Fruit fly (Drosophila melanogaster) whole organism, embryonic: ENCODE data around the gene Ir64a.

Experiments used
- Atf-2 ChIP-seq: fragments of 200-800 bp; sonication (Bioruptor generic); optimal IDR thresholded peaks from 2 replicates; lab custom pipeline; 2016; ENCODE audit warnings: missing biosample characterization, missing genetic modification characterization
- CG10267 ChIP-seq: fragments of 200-800 bp; sonication (Bioruptor generic); optimal IDR thresholded peaks from 2 replicates; lab custom pipeline; 2018; ENCODE audit warnings: missing biosample characterization, mild to moderate bottlenecking, missing genetic modification characterization, moderate library complexity
- CG10366 ChIP-seq: fragments of 200-800 bp; sonication (Bioruptor generic); IDR thresholded peaks from 2 replicates; pipeline ENCODE4 v1.3.6; 2022; ENCODE audit warnings: missing biosample characterization, missing genetic modification characterization
- CG10979 ChIP-seq: fragments of 200-800 bp; sonication (Bioruptor generic); optimal IDR thresholded peaks from 2 replicates; lab custom pipeline; 2018; ENCODE audit warnings: missing biosample characterization, mild to moderate bottlenecking, missing genetic modification characterization, moderate library complexity
- CG12391 ChIP-seq: fragments of 200-800 bp; sonication (Bioruptor generic); optimal IDR thresholded peaks from 3 replicates; lab custom pipeline; 2018; ENCODE audit warnings: missing biosample characterization, mild to moderate bottlenecking, missing genetic modification characterization, moderate library complexity
- CG12659 ChIP-seq: fragments of 200-800 bp; sonication (Bioruptor generic); optimal IDR thresholded peaks from 3 replicates; lab custom pipeline; 2017; ENCODE audit warnings: mild to moderate bottlenecking, missing biosample characterization, missing genetic modification reagents, missing genetic modification characterization
- CG15696 ChIP-seq: fragments of 200-800 bp; sonication (Bioruptor generic); optimal IDR thresholded peaks from 2 replicates; lab custom pipeline; 2019; ENCODE audit warnings: missing biosample characterization, mild to moderate bottlenecking, missing genetic modification characterization, moderate library complexity
- CG16813 ChIP-seq: fragments of 200-800 bp; sonication (Bioruptor generic); IDR thresholded peaks from 3 replicates; pipeline ENCODE4 v1.3.6; 2022; ENCODE audit warnings: missing biosample characterization, missing genetic modification characterization; ENCODE audit not compliant: partially characterized antibody
- CG17612 ChIP-seq: fragments of 200-800 bp; sonication (Bioruptor generic); IDR thresholded peaks from 2 replicates; pipeline ENCODE4 v1.3.6; 2022; ENCODE audit warnings: missing biosample characterization, missing genetic modification characterization
- CG1832 ChIP-seq: fragments of 200-800 bp; sonication (Bioruptor generic); optimal IDR thresholded peaks from 2 replicates; lab custom pipeline; 2017; ENCODE audit warnings: missing biosample characterization, mild to moderate bottlenecking, missing genetic modification characterization, inconsistent platforms
- CG2116 ChIP-seq: fragments of 200-800 bp; sonication (Bioruptor generic); optimal IDR thresholded peaks from 3 replicates; lab custom pipeline; 2018; ENCODE audit warnings: missing biosample characterization, mild to moderate bottlenecking, missing genetic modification characterization
- CG30403 ChIP-seq: fragments of 200-800 bp; sonication (Bioruptor generic); optimal IDR thresholded peaks from 3 replicates; lab custom pipeline; 2016; ENCODE audit warnings: missing biosample characterization, missing genetic modification characterization
- CG3995 ChIP-seq: fragments of 200-800 bp; sonication (Bioruptor generic); optimal IDR thresholded peaks from 3 replicates; lab custom pipeline; 2016; ENCODE audit warnings: missing biosample characterization, missing genetic modification characterization
- CG4617 ChIP-seq: fragments of 200-800 bp; sonication (Bioruptor generic); optimal IDR thresholded peaks from 3 replicates; lab custom pipeline; 2016; ENCODE audit warnings: missing biosample characterization, missing genetic modification characterization, borderline replicate concordance
- CG6765 ChIP-seq: fragments of 200-800 bp; sonication (Bioruptor generic); optimal IDR thresholded peaks from 3 replicates; lab custom pipeline; 2017; ENCODE audit warnings: missing biosample characterization, mild to moderate bottlenecking, missing genetic modification characterization
- CG8924 ChIP-seq: fragments of 200-800 bp; optimal IDR thresholded peaks from 3 replicates; lab custom pipeline; 2019; ENCODE audit warnings: missing biosample characterization, mild to moderate bottlenecking, missing genetic modification characterization, moderate library complexity
- CTCF ChIP-seq: fragments of 200-800 bp; sonication (Bioruptor generic); optimal IDR thresholded peaks from 2 replicates; lab custom pipeline; 2017; ENCODE audit warnings: missing biosample characterization, mild to moderate bottlenecking, missing genetic modification characterization, moderate library complexity
- CoRest ChIP-seq: fragments of 200-800 bp; sonication (Bioruptor generic); optimal IDR thresholded peaks from 3 replicates; lab custom pipeline; 2018; ENCODE audit warnings: missing biosample characterization, mild to moderate bottlenecking, missing genetic modification characterization, moderate library complexity
- Ets65A ChIP-seq: fragments of 200-800 bp; sonication (Bioruptor generic); peaks from one replicate; lab custom pipeline; 2016; ENCODE audit warnings: missing biosample characterization, missing genetic modification characterization
- GATAe ChIP-seq: fragments of 200-800 bp; sonication (Bioruptor generic); conservative IDR thresholded peaks from 2 replicates; pipeline ENCODE4 v1.3.6; 2022; ENCODE audit warnings: missing biosample characterization, missing genetic modification characterization
- HLH3B ChIP-seq: fragments of 200-800 bp; sonication (Bioruptor generic); IDR thresholded peaks from 2 replicates; pipeline ENCODE4 v1.3.6; 2022; ENCODE audit warnings: missing biosample characterization, missing genetic modification characterization
- Lpt ChIP-seq: fragments of >200 bp; optimal IDR thresholded peaks from 2 replicates; lab custom pipeline; 2018; ENCODE audit warnings: missing biosample characterization, missing genetic modification characterization
- MBD-R2 ChIP-seq: fragments of 200-800 bp; sonication (Bioruptor generic); IDR thresholded peaks from 2 replicates; pipeline ENCODE4 v1.3.6; 2022; ENCODE audit warnings: missing biosample characterization, missing genetic modification characterization
- MESR4 ChIP-seq: fragments of 200-800 bp; sonication (Bioruptor generic); optimal IDR thresholded peaks from 2 replicates; lab custom pipeline; 2018; ENCODE audit warnings: missing biosample characterization, mild to moderate bottlenecking, missing genetic modification characterization, moderate library complexity
- Poxn ChIP-seq: fragments of 200-800 bp; sonication (Bioruptor generic); IDR thresholded peaks from 2 replicates; pipeline ENCODE4 v1.3.6; 2022; ENCODE audit warnings: missing biosample characterization, missing genetic modification characterization
- Spps ChIP-seq: fragments of 200-800 bp; sonication (Bioruptor generic); optimal IDR thresholded peaks from 2 replicates; lab custom pipeline; 2018; ENCODE audit warnings: missing biosample characterization, mild to moderate bottlenecking, missing genetic modification characterization
- Sry-β ChIP-seq: fragments of 200-800 bp; sonication (Bioruptor generic); optimal IDR thresholded peaks from 2 replicates; lab custom pipeline; 2018; ENCODE audit warnings: missing biosample characterization, mild to moderate bottlenecking, missing genetic modification characterization, moderate library complexity
- YL-1 ChIP-seq: fragments of 200-800 bp; sonication (Bioruptor generic); optimal IDR thresholded peaks from 3 replicates; lab custom pipeline; 2017; ENCODE audit warnings: missing biosample characterization, mild to moderate bottlenecking, missing genetic modification characterization
- ase ChIP-seq: fragments of 200-800 bp; sonication (Bioruptor generic); IDR thresholded peaks from 3 replicates; pipeline ENCODE4 v1.3.6; 2022; ENCODE audit warnings: missing biosample characterization, missing genetic modification characterization
- bigmax ChIP-seq: fragments of 200-800 bp; sonication (Bioruptor generic); optimal IDR thresholded peaks from 2 replicates; lab custom pipeline; 2018; ENCODE audit warnings: missing biosample characterization, mild to moderate bottlenecking, missing genetic modification characterization
- ci ChIP-seq: fragments of 200-800 bp; sonication (Bioruptor generic); IDR thresholded peaks from 3 replicates; pipeline ENCODE4 v1.3.6; 2022; ENCODE audit warnings: missing biosample characterization, missing genetic modification characterization
- gfzf ChIP-seq: fragments of 200-800 bp; sonication (Bioruptor generic); optimal IDR thresholded peaks from 2 replicates; lab custom pipeline; 2016; ENCODE audit warnings: missing biosample characterization, mild to moderate bottlenecking, missing genetic modification characterization, moderate library complexity
- grau ChIP-seq: fragments of 200-800 bp; optimal IDR thresholded peaks from 3 replicates; lab custom pipeline; 2019; ENCODE audit warnings: missing biosample characterization, mild to moderate bottlenecking, missing genetic modification characterization, moderate library complexity
- knrl ChIP-seq: fragments of 200-800 bp; sonication (Bioruptor generic); IDR thresholded peaks from 3 replicates; pipeline ENCODE4 v1.3.6; 2022; ENCODE audit warnings: missing biosample characterization, missing genetic modification characterization; ENCODE audit not compliant: partially characterized antibody
- lbe ChIP-seq: fragments of 200-800 bp; sonication (Bioruptor generic); optimal IDR thresholded peaks from 2 replicates; lab custom pipeline; 2016; ENCODE audit warnings: missing biosample characterization, mild to moderate bottlenecking, missing genetic modification characterization
- lmd ChIP-seq: fragments of 200-800 bp; sonication (Bioruptor generic); IDR thresholded peaks from 2 replicates; pipeline ENCODE4 v1.3.6; 2022; ENCODE audit warnings: missing biosample characterization, missing genetic modification characterization
- nmo ChIP-seq: fragments of 200-800 bp; sonication (Bioruptor generic); optimal IDR thresholded peaks from 2 replicates; lab custom pipeline; 2018; ENCODE audit warnings: missing biosample characterization, mild to moderate bottlenecking, missing genetic modification characterization, moderate library complexity
- phol ChIP-seq: fragments of 200-800 bp; sonication (Bioruptor generic); optimal IDR thresholded peaks from 3 replicates; lab custom pipeline; 2018; ENCODE audit warnings: missing biosample characterization, mild to moderate bottlenecking, missing genetic modification characterization, moderate library complexity
- pzg ChIP-seq: fragments of 200-800 bp; sonication (Bioruptor generic); optimal IDR thresholded peaks from 3 replicates; lab custom pipeline; 2018; ENCODE audit warnings: missing biosample characterization, mild to moderate bottlenecking, missing genetic modification characterization, moderate library complexity
- rib ChIP-seq: fragments of 200-800 bp; sonication (Bioruptor generic); IDR thresholded peaks from 2 replicates; pipeline ENCODE4 v1.3.6; 2022; ENCODE audit warnings: missing biosample characterization, missing genetic modification characterization
- slbo ChIP-seq: fragments of 200-800 bp; sonication (Bioruptor generic); IDR thresholded peaks from 2 replicates; pipeline ENCODE4 v1.3.6; 2022; ENCODE audit warnings: missing biosample characterization, missing genetic modification characterization
- slp2 ChIP-seq: fragments of 200-800 bp; sonication (Bioruptor generic); optimal IDR thresholded peaks from 2 replicates; lab custom pipeline; 2016; ENCODE audit warnings: missing biosample characterization, missing genetic modification characterization
- stwl ChIP-seq: fragments of 200-800 bp; sonication (Bioruptor generic); optimal IDR thresholded peaks from 3 replicates; lab custom pipeline; 2018; ENCODE audit warnings: missing biosample characterization, mild to moderate bottlenecking, missing genetic modification characterization, moderate library complexity
- trem ChIP-seq: fragments of 200-800 bp; optimal IDR thresholded peaks from 3 replicates; lab custom pipeline; 2019; ENCODE audit warnings: missing biosample characterization, mild to moderate bottlenecking, missing genetic modification characterization, moderate library complexity
- zf30C ChIP-seq: fragments of 200-800 bp; sonication (Bioruptor generic); optimal IDR thresholded peaks from 3 replicates; lab custom pipeline; 2018; ENCODE audit warnings: missing biosample characterization, mild to moderate bottlenecking, missing genetic modification characterization

Gene Ir64a

dm6 chr3L:5372052-5372451 is 10.6 kb downstream of the Ir64a start:
- TF ChIP-seq Ets65A (peak; percentile 90), CG30403 (GFP tag; lab: Kevin White, UChicago) (no peak)

dm6 chr3L:5367744-5368507 is 14.7 kb downstream of the Ir64a start, which contains the start of gene Pfdn4:
Gene Pfdn4, minus strand, starts transcription at chr3L:5368008.
- TF ChIP-seq nmo (GFP tag; lab: Kevin White, UChicago): peak; percentile 21
- TF ChIP-seq CG12659 (GFP tag; lab: Kevin White, UChicago): peak; percentile 40
- TF ChIP-seq stwl (tag; lab: Kevin White, UChicago): peak; percentile 72
- peak; percentile 87 for TF ChIP-seq CG3995 (GFP tag; lab: Kevin White, UChicago)
- peak; percentile 6 for TF ChIP-seq lbe (GFP tag; lab: Kevin White, UChicago)
- TF ChIP-seq ase: no peak
- no peak for TF ChIP-seq grau (tag; lab: Kevin White, UChicago)
- TF ChIP-seq CG17612 (GFP tag; lab: Robert Waterston, UW): no peak
- peak; percentile 50 for TF ChIP-seq gfzf (GFP tag; lab: Kevin White, UChicago)
- TF ChIP-seq YL-1 (GFP tag; lab: Kevin White, UChicago): peak; percentile 47
- peak; percentile 0 for TF ChIP-seq CoRest
- TF ChIP-seq zf30C: no peak
- TF ChIP-seq Sry-β (GFP tag; lab: Kevin White, UChicago): peak; percentile 61
- TF ChIP-seq pzg (GFP tag; lab: Kevin White, UChicago): peak; percentile 29
- TF ChIP-seq knrl: no peak
- peak; percentile 82 for TF ChIP-seq bigmax (GFP tag; lab: Kevin White, UChicago)
- TF ChIP-seq CG8924 (tag; lab: Kevin White, UChicago): peak; percentile 22
- no peak for TF ChIP-seq CG15696 (tag; lab: Kevin White, UChicago)
- no peak for TF ChIP-seq slp2
- TF ChIP-seq CG1832 (GFP tag; lab: Kevin White, UChicago): no peak
- TF ChIP-seq Lpt (GFP tag; lab: Kevin White, UChicago): no peak
- peak; percentile 34 for TF ChIP-seq CTCF
- no peak for TF ChIP-seq CG6765 (GFP tag; lab: Kevin White, UChicago)
- TF ChIP-seq HLH3B (GFP tag; lab: Robert Waterston, UW): no peak
- peak; percentile 91 for TF ChIP-seq CG10267 (tag; lab: Kevin White, UChicago)
- TF ChIP-seq CG12391: peak; percentile 2
- no peak for TF ChIP-seq GATAe (GFP tag; lab: Robert Waterston, UW)
- TF ChIP-seq CG10979 (tag; lab: Kevin White, UChicago): no peak
- TF ChIP-seq Spps (tag; lab: Kevin White, UChicago): no peak
- TF ChIP-seq Atf-2 (GFP tag; lab: Kevin White, UChicago): no peak
- no peak for TF ChIP-seq ci
- TF ChIP-seq CG16813: peak; percentile 25; the same call in 1 of the 3 replicates
- TF ChIP-seq CG4617: peak; percentile 34
- TF ChIP-seq slbo (GFP tag; lab: Robert Waterston, UW): no peak
- peak; percentile 19 for TF ChIP-seq trem (tag; lab: Kevin White, UChicago)
- TF ChIP-seq phol (tag; lab: Kevin White, UChicago): peak; percentile 4
- no peak for TF ChIP-seq rib (GFP tag; lab: Robert Waterston, UW)
- TF ChIP-seq lmd (GFP tag; lab: Robert Waterston, UW): no peak
- 0 out of 2 replicates have a peak, but pooled peaks have one; percentile 37 for TF ChIP-seq MBD-R2 (GFP tag; lab: Robert Waterston, UW)
- no peak for TF ChIP-seq CG10366 (GFP tag; lab: Robert Waterston, UW)
- peak; percentile 76 for TF ChIP-seq MESR4
- TF ChIP-seq Poxn (GFP tag; lab: Robert Waterston, UW): no peak
- TF ChIP-seq CG2116: peak; percentile 38
